Worm (Caenorhabditis elegans) whole organism, late embryonic: Measurements from ENCODE around the gene tos-1.

Source experiments
- C38D4.7 ChIP-seq: fragments of 200-800 bp; sonication (Bioruptor generic); optimal IDR thresholded peaks from 2 replicates; lab custom pipeline; 2018; ENCODE audit warnings: mild to moderate bottlenecking, missing genetic modification characterization, moderate library complexity, missing compliant biosample characterization
- F13H6.1 ChIP-seq: sonication (generic microtip); optimal IDR thresholded peaks from 2 replicates; lab custom pipeline; 2016; ENCODE audit warnings: missing genetic modification characterization, missing compliant biosample characterization
- ama-1 ChIP-seq: fragments of 150-350 bp; optimal IDR thresholded peaks from 2 replicates; lab custom pipeline; 2014
- ceh-31 ChIP-seq: sonication (generic microtip); optimal IDR thresholded peaks from 2 replicates; lab custom pipeline; 2016; ENCODE audit warnings: missing genetic modification characterization, missing compliant biosample characterization
- ceh-34 ChIP-seq: sonication (generic microtip); optimal IDR thresholded peaks from 2 replicates; lab custom pipeline; 2016; ENCODE audit warnings: mild to moderate bottlenecking, missing genetic modification characterization, missing compliant biosample characterization
- ceh-6 ChIP-seq: fragments of 200-800 bp; sonication (Bioruptor generic); optimal IDR thresholded peaks from 2 replicates; lab custom pipeline; 2018; ENCODE audit warnings: mild to moderate bottlenecking, missing genetic modification characterization, missing compliant biosample characterization
- dve-1 ChIP-seq: sonication (generic microtip); optimal IDR thresholded peaks from 2 replicates; lab custom pipeline; 2017; ENCODE audit warnings: antibody characterized with exemption, mild to moderate bottlenecking, missing genetic modification characterization, missing compliant biosample characterization
- elt-2 ChIP-seq: sonication (generic microtip); optimal IDR thresholded peaks from 2 replicates; lab custom pipeline; 2016; ENCODE audit warnings: missing genetic modification reagents, missing genetic modification characterization, missing compliant biosample characterization
- eyg-1 ChIP-seq: sonication (generic microtip); optimal IDR thresholded peaks from 2 replicates; lab custom pipeline; 2016; ENCODE audit warnings: missing genotype, missing genetic modification characterization, missing compliant biosample characterization
- mec-3 ChIP-seq: sonication (generic microtip); optimal IDR thresholded peaks from 2 replicates; lab custom pipeline; 2016; ENCODE audit warnings: borderline replicate concordance, missing genetic modification characterization, missing compliant biosample characterization
- pha-4 ChIP-seq: fragments of 150-350 bp; optimal IDR thresholded peaks from 2 replicates; lab custom pipeline; 2018; ENCODE audit warnings: missing biosample characterization, missing genetic modification reagents, missing genetic modification characterization
- sdc-2 ChIP-seq: sonication (generic microtip); optimal IDR thresholded peaks from 2 replicates; lab custom pipeline; 2016; ENCODE audit warnings: missing genotype, missing genetic modification characterization, missing compliant biosample characterization
- ttx-3 ChIP-seq: sonication (generic microtip); optimal IDR thresholded peaks from 2 replicates; lab custom pipeline; 2016; ENCODE audit warnings: missing genetic modification reagents, missing genetic modification characterization, missing compliant biosample characterization
- unc-55 ChIP-seq: sonication (generic microtip); optimal IDR thresholded peaks from 2 replicates; lab custom pipeline; 2017; ENCODE audit warnings: missing biosample characterization, missing genetic modification reagents, missing genetic modification characterization

ce11 chrV:9338452-9338851, 5.6 kb downstream of the tos-1 start:
- no peak for TF ChIP-seq dve-1 (tag; lab: Kevin White, UChicago)
- TF ChIP-seq ceh-31 (tag; lab: Kevin White, UChicago), result no peak
- no peak for TF ChIP-seq mec-3 (tag; lab: Kevin White, UChicago)
- TF ChIP-seq C38D4.7 (GFP tag; lab: Kevin White, UChicago), result no peak
- no peak for TF ChIP-seq F13H6.1 (tag; lab: Kevin White, UChicago)
- TF ChIP-seq pha-4 (tag; lab: Kevin White, UChicago), result no peak
- TF ChIP-seq eyg-1 (tag; lab: Kevin White, UChicago), result no peak
- TF ChIP-seq unc-55, result no peak
- TF ChIP-seq ceh-34 (tag; lab: Kevin White, UChicago), result no peak
- TF ChIP-seq ttx-3 (tag; lab: Kevin White, UChicago), result no peak
- no peak for TF ChIP-seq sdc-2 (tag; lab: Kevin White, UChicago)
- no peak for TF ChIP-seq ceh-6
- TF ChIP-seq ama-1 (lab: Kevin White, UChicago), result peak; percentile 83
- no peak for TF ChIP-seq elt-2
